Fruit fly (Drosophila melanogaster): Measurements from ENCODE around the gene CG17734.
A peak's percentile ranks its signal among the peaks of the same experiment; 100 is the strongest.

CG17734 gene

dm6 chr3R:11200885-11201421, 42.8 kb downstream of the CG17734 start (continued):
- TF ChIP-seq CG4617 (GFP tag; optimal IDR thresholded peaks at IDR 0.05; ENCODE audit: borderline replicate concordance) (no peak), mam (GFP tag; optimal IDR thresholded peaks at IDR 0.05) (peak; percentile 38), BtbVII (GFP tag; optimal IDR thresholded peaks at IDR 0.05) (peak; percentile 9), chm (GFP tag; IDR thresholded peaks at IDR 0.05) (no peak), Atf3 (GFP tag; optimal IDR thresholded peaks at IDR 0.05) (no peak), CG3163 (GFP tag; optimal IDR thresholded peaks at IDR 0.05) (no peak), jing (GFP tag; optimal IDR thresholded peaks at IDR 0.05) (no peak), ham (GFP tag; IDR thresholded peaks at IDR 0.05) (no peak), CG14965 (GFP tag; optimal IDR thresholded peaks at IDR 0.05; ENCODE audit: borderline replicate concordance) (no peak), bsh (GFP tag; optimal IDR thresholded peaks at IDR 0.05) (peak in 1 of 2 experiments; percentile 44), dpn (GFP tag; optimal IDR thresholded peaks at IDR 0.05) (peak in 1 of 2 experiments; percentile 65), HmgZ (tag; optimal IDR thresholded peaks at IDR 0.05) (peak; percentile 26), CG10267 (tag; optimal IDR thresholded peaks at IDR 0.05) (peak; percentile 15), sens-2 (GFP tag; IDR thresholded peaks at IDR 0.05) (no peak), pros (GFP tag; optimal IDR thresholded peaks at IDR 0.05) (no peak), CG9215 (GFP tag; IDR thresholded peaks at IDR 0.05) (peak; percentile 41; the same call in 1 of the 2 replicates), CG10462 (GFP tag; optimal IDR thresholded peaks at IDR 0.05) (no peak), wor (GFP tag; IDR thresholded peaks at IDR 0.05) (peak; percentile 21; the same call in 1 of the 2 replicates), sqz (GFP tag; optimal IDR thresholded peaks at IDR 0.05) (no peak), bbx (GFP tag; IDR thresholded peaks at IDR 0.05; ENCODE audit: partially characterized antibody) (no peak), CG4730 (GFP tag; IDR thresholded peaks at IDR 0.05) (no peak), CG6765 (GFP tag; optimal IDR thresholded peaks at IDR 0.05) (no peak), grau (tag; optimal IDR thresholded peaks at IDR 0.05) (peak; percentile 79), GATAe (GFP tag; conservative IDR thresholded peaks at IDR 0.05) (peak; percentile 87), CG17912 (GFP tag; optimal IDR thresholded peaks at IDR 0.05) (no peak), D19A (tag; optimal IDR thresholded peaks at IDR 0.05) (peak; percentile 59), CG42726 (GFP tag; IDR thresholded peaks at IDR 0.05; ENCODE audit: partially characterized antibody) (no peak), CG12391 (tag; optimal IDR thresholded peaks at IDR 0.05) (peak; percentile 60), Med (GFP tag) (peak; percentile 77), CG1603 (tag; optimal IDR thresholded peaks at IDR 0.05) (peak; percentile 32), CG11723 (GFP tag; optimal IDR thresholded peaks at IDR 0.05) (no peak), PHDP (tag; optimal IDR thresholded peaks at IDR 0.05) (peak; percentile 66), Nf-YC (tag; optimal IDR thresholded peaks at IDR 0.05) (no peak), NC2β (GFP tag; optimal IDR thresholded peaks at IDR 0.05) (no peak), lab (GFP tag; optimal IDR thresholded peaks at IDR 0.05) (peak; percentile 81), CG9797 (GFP tag; optimal IDR thresholded peaks at IDR 0.05) (no peak), az2 (GFP tag; optimal IDR thresholded peaks at IDR 0.05) (peak; percentile 51), mld (GFP tag; IDR thresholded peaks at IDR 0.05; ENCODE audit: partially characterized antibody) (no peak), Max (GFP tag; optimal IDR thresholded peaks at IDR 0.05) (peak; percentile 56), esg (GFP tag; conservative IDR thresholded peaks at IDR 0.05) (peak; percentile 62), CG13624 (GFP tag; optimal IDR thresholded peaks at IDR 0.05) (no peak), CG4707 (GFP tag; optimal IDR thresholded peaks at IDR 0.05) (no peak), CG12236 (GFP tag; optimal IDR thresholded peaks at IDR 0.05) (no peak), gcm2 (GFP tag; optimal IDR thresholded peaks at IDR 0.05) (no peak), HHEX (GFP tag; optimal IDR thresholded peaks at IDR 0.05) (peak; percentile 62), ato (GFP tag; IDR thresholded peaks at IDR 0.05; ENCODE audit: partially characterized antibody) (no peak), Hr39 (optimal IDR thresholded peaks at IDR 0.05) (no peak), Usf (GFP tag; optimal IDR thresholded peaks at IDR 0.05) (peak; percentile 7), CG6272 (GFP tag; IDR thresholded peaks at IDR 0.05) (no peak), CG8290 (GFP tag; optimal IDR thresholded peaks at IDR 0.05) (no peak), CG8290 (tag; optimal IDR thresholded peaks at IDR 0.05) (no peak)
